Fruit fly (Drosophila melanogaster) whole organism, prepupa: ENCODE data around the gene CG42784.
A peak's percentile ranks its signal among the peaks of the same experiment; 100 is the strongest.

ENCODE experiments used
- Hr39 ChIP-seq: fragments of 200-800 bp; sonication (Bioruptor generic); optimal IDR thresholded peaks from 2 replicates; lab custom pipeline; 2016; ENCODE audit warnings: missing biosample characterization, missing genetic modification characterization
- Lpt ChIP-seq: fragments of 200-800 bp; sonication (Bioruptor generic); optimal IDR thresholded peaks from 3 replicates; lab custom pipeline; 2016; ENCODE audit warnings: missing biosample characterization, missing genetic modification characterization

DNA sequence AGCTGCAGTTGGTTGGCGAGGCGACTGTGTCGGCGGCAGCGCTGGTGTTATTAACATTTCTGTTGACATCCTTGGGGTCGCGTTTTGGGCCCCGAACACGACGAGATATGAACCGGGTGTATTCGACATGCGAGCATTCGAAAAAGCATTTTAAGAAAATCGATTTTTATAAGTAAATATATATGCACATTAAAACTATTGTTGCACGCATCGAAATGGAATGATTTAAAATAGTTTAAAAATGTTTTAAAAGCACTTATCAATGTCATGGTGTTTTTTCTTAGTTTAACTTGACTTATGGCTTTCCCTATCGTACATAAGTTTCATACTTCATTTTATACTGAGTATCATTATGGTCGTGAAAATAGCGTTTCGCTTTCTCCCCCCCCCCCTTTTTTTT is 106.6 kb downstream of the CG42784 start:
- no peak for TF ChIP-seq Lpt (GFP tag; lab: Kevin White, UChicago)
- TF ChIP-seq Hr39 (GFP tag; lab: Kevin White, UChicago), result peak; percentile 7
